Worm (Caenorhabditis elegans) whole organism, L4/young adult: ENCODE measurements around the gene K03B4.2.

ENCODE experiments used
- W03F9.2 ChIP-seq: fragments of 150-350 bp; optimal IDR thresholded peaks from 2 replicates; lab custom pipeline; 2014; ENCODE audit warnings: missing biosample characterization, missing genetic modification characterization
- dao-5 ChIP-seq: sonication (generic microtip); optimal IDR thresholded peaks from 2 replicates; lab custom pipeline; 2016; ENCODE audit warnings: missing genotype, missing genetic modification characterization, moderate library complexity, missing compliant biosample characterization
- him-1 ChIP-seq: sonication (generic microtip); optimal IDR thresholded peaks from 2 replicates; lab custom pipeline; 2016; ENCODE audit warnings: missing genotype, missing genetic modification reagents, missing genetic modification characterization, missing compliant biosample characterization

DNA sequence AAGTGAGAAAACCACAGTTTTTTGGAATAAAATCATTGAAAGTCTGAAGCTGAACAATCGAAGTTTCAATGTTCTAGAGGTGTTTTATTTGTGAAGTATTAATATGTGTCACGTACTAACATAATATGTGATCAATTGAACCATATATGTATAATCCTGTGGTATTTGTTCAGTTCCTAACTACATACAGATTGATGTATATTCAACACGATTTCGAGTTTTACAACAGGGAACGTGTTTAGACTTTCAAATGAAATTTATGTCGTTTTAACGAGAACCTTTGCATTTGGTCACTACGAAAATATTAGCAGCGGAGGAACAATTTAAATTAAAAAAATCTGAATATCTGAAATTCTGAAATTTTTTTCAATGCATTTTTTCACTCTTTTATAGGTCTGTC, 13.3 kb upstream of the K03B4.2 start, which contains the start of gene K03B4.8:
- TF ChIP-seq W03F9.2 (tag; lab: Kevin White, UChicago): no peak
- TF ChIP-seq dao-5 (tag; lab: Kevin White, UChicago): no peak
- no peak for TF ChIP-seq him-1
